Fruit fly (Drosophila melanogaster) whole organism, embryonic: Measurements from ENCODE around the gene Sur.

Source experiments
- B-H2 ChIP-seq: fragments of 200-800 bp; sonication (Bioruptor generic); optimal IDR thresholded peaks from 2 replicates; lab custom pipeline; 2018; ENCODE audit warnings: missing biosample characterization, mild to moderate bottlenecking, missing genetic modification characterization
- CG10321 ChIP-seq: fragments of 200-800 bp; sonication (Bioruptor generic); IDR thresholded peaks from 2 replicates; pipeline ENCODE4 v1.3.6; 2022; ENCODE audit warnings: missing biosample characterization, missing genetic modification characterization
- CG10366 ChIP-seq: fragments of 200-800 bp; sonication (Bioruptor generic); IDR thresholded peaks from 2 replicates; pipeline ENCODE4 v1.3.6; 2022; ENCODE audit warnings: missing biosample characterization, missing genetic modification characterization
- CG11398 ChIP-seq: fragments of 200-800 bp; sonication (Bioruptor generic); optimal IDR thresholded peaks from 2 replicates; lab custom pipeline; 2016; ENCODE audit warnings: missing biosample characterization, missing genetic modification characterization
- CG12104 ChIP-seq: fragments of 200-800 bp; sonication (Bioruptor generic); optimal IDR thresholded peaks from 3 replicates; lab custom pipeline; 2016; ENCODE audit warnings: missing biosample characterization, missing genetic modification characterization
- CG1602 ChIP-seq: fragments of 200-800 bp; sonication (Bioruptor generic); optimal IDR thresholded peaks from 3 replicates; lab custom pipeline; 2016; ENCODE audit warnings: missing biosample characterization, missing genetic modification characterization
- CG1647 ChIP-seq: fragments of 200-800 bp; sonication (Bioruptor generic); optimal IDR thresholded peaks from 3 replicates; lab custom pipeline; 2016; ENCODE audit warnings: missing biosample characterization, missing genetic modification characterization
- CG17186 ChIP-seq: fragments of 200-800 bp; sonication (Bioruptor generic); optimal IDR thresholded peaks from 3 replicates; lab custom pipeline; 2017; ENCODE audit warnings: missing biosample characterization, missing genetic modification reagents, missing genetic modification characterization
- CG1792 ChIP-seq: fragments of 200-800 bp; sonication (Bioruptor generic); optimal IDR thresholded peaks from 2 replicates; lab custom pipeline; 2016; ENCODE audit warnings: missing biosample characterization, missing genetic modification characterization
- CG18599 ChIP-seq: fragments of 200-800 bp; sonication (Bioruptor generic); optimal IDR thresholded peaks from 3 replicates; lab custom pipeline; 2017; ENCODE audit warnings: missing biosample characterization, missing genetic modification characterization, mild to moderate bottlenecking, moderate library complexity, missing genetic modification reagents
- CG30020 ChIP-seq: fragments of 200-800 bp; optimal IDR thresholded peaks from 2 replicates; lab custom pipeline; 2019; ENCODE audit warnings: missing biosample characterization, mild to moderate bottlenecking, missing genetic modification characterization, moderate library complexity
- CG32767 ChIP-seq: fragments of 200-800 bp; sonication (Bioruptor generic); IDR thresholded peaks from 2 replicates; pipeline ENCODE4 v1.3.6; 2022; ENCODE audit warnings: missing biosample characterization, missing genetic modification characterization
- CG3407 ChIP-seq: fragments of 200-800 bp; sonication (Bioruptor generic); optimal IDR thresholded peaks from 2 replicates; lab custom pipeline; 2018; ENCODE audit warnings: missing biosample characterization, mild to moderate bottlenecking, missing genetic modification characterization
- CG34376 ChIP-seq: fragments of 200-800 bp; sonication (Bioruptor generic); optimal IDR thresholded peaks from 2 replicates; lab custom pipeline; 2018; ENCODE audit warnings: missing biosample characterization, mild to moderate bottlenecking, missing genetic modification characterization
- CG42726 ChIP-seq: fragments of 200-800 bp; sonication (Bioruptor generic); IDR thresholded peaks from 2 replicates; pipeline ENCODE4 v1.3.6; 2022; ENCODE audit warnings: missing biosample characterization, missing genetic modification characterization; ENCODE audit not compliant: partially characterized antibody
- CG6272 ChIP-seq: fragments of 200-800 bp; sonication (Bioruptor generic); IDR thresholded peaks from 2 replicates; pipeline ENCODE4 v1.3.6; 2022; ENCODE audit warnings: missing biosample characterization, missing genetic modification characterization
- CoRest ChIP-seq: fragments of 200-800 bp; sonication (Bioruptor generic); optimal IDR thresholded peaks from 3 replicates; lab custom pipeline; 2018; ENCODE audit warnings: missing biosample characterization, mild to moderate bottlenecking, missing genetic modification characterization, moderate library complexity
- Dref ChIP-seq: fragments of 200-800 bp; sonication (Bioruptor generic); IDR thresholded peaks from 2 replicates; pipeline ENCODE4 v1.3.6; 2022; ENCODE audit warnings: missing biosample characterization, missing genetic modification characterization
- Hand ChIP-seq: fragments of 200-800 bp; sonication (Bioruptor generic); optimal IDR thresholded peaks from 2 replicates; lab custom pipeline; 2017; ENCODE audit warnings: mild to moderate bottlenecking, missing biosample characterization, missing genetic modification reagents, missing genetic modification characterization
- HmgD ChIP-seq: fragments of 200-800 bp; sonication (Bioruptor generic); optimal IDR thresholded peaks from 3 replicates; lab custom pipeline; 2016; ENCODE audit warnings: missing biosample characterization, missing genetic modification characterization
- Hsf ChIP-seq: fragments of 200-800 bp; sonication (Bioruptor generic); optimal IDR thresholded peaks from 3 replicates; lab custom pipeline; 2016; ENCODE audit warnings: missing biosample characterization, missing genetic modification characterization
- Lim3 ChIP-seq: fragments of 200-800 bp; sonication (Bioruptor generic); IDR thresholded peaks from 2 replicates; pipeline ENCODE4 v1.3.6; 2022; ENCODE audit warnings: missing biosample characterization, missing genetic modification characterization
- Lpt ChIP-seq: fragments of >200 bp; optimal IDR thresholded peaks from 2 replicates; lab custom pipeline; 2018; ENCODE audit warnings: missing biosample characterization, missing genetic modification characterization
- MESR4 ChIP-seq: fragments of 200-800 bp; sonication (Bioruptor generic); optimal IDR thresholded peaks from 2 replicates; lab custom pipeline; 2018; ENCODE audit warnings: missing biosample characterization, mild to moderate bottlenecking, missing genetic modification characterization, moderate library complexity
- Med ChIP-seq: fragments of 200-800 bp; sonication (Bioruptor generic); peaks from one replicate; lab custom pipeline; 2016; ENCODE audit warnings: missing biosample characterization, missing genetic modification characterization, mild to moderate bottlenecking, inconsistent platforms, moderate library complexity
- Neu2 ChIP-seq: fragments of 200-800 bp; sonication (Bioruptor generic); optimal IDR thresholded peaks from 3 replicates; lab custom pipeline; 2016; ENCODE audit warnings: missing biosample characterization, missing genetic modification characterization, borderline replicate concordance
- Nf-YC ChIP-seq: fragments of 200-800 bp; optimal IDR thresholded peaks from 3 replicates; lab custom pipeline; 2019; ENCODE audit warnings: missing biosample characterization, mild to moderate bottlenecking, missing genetic modification characterization, moderate library complexity
- Sry-δ ChIP-seq: fragments of 200-800 bp; sonication (Bioruptor generic); optimal IDR thresholded peaks from 2 replicates; lab custom pipeline; 2016; ENCODE audit warnings: missing biosample characterization, missing genetic modification characterization
- bigmax ChIP-seq: fragments of 200-800 bp; sonication (Bioruptor generic); optimal IDR thresholded peaks from 2 replicates; lab custom pipeline; 2018; ENCODE audit warnings: missing biosample characterization, mild to moderate bottlenecking, missing genetic modification characterization
- cad ChIP-seq: fragments of >200 bp; optimal IDR thresholded peaks from 2 replicates; lab custom pipeline; 2017; ENCODE audit warnings: missing biosample characterization, missing genetic modification characterization
- caup ChIP-seq: fragments of 200-800 bp; sonication (Bioruptor generic); optimal IDR thresholded peaks from 3 replicates; lab custom pipeline; 2017; ENCODE audit warnings: missing biosample characterization, mild to moderate bottlenecking, missing genetic modification characterization, moderate library complexity; ENCODE audit not compliant: severe bottlenecking
- cg ChIP-seq: fragments of 200-800 bp; sonication (Bioruptor generic); optimal IDR thresholded peaks from 3 replicates; lab custom pipeline; 2019; ENCODE audit warnings: missing biosample characterization, mild to moderate bottlenecking, missing genetic modification characterization, moderate library complexity
- chinmo ChIP-seq: fragments of 200-800 bp; sonication (Bioruptor generic); IDR thresholded peaks from 4 replicates; pipeline ENCODE4 v1.3.6; 2022; ENCODE audit warnings: missing biosample characterization, missing genetic modification characterization; ENCODE audit not compliant: partially characterized antibody
- crp ChIP-seq, 2 experiments: fragments of 200-800 bp; sonication (Bioruptor generic); optimal IDR thresholded peaks; 2 replicates in 1 of 2; 3 replicates in 1 of 2; lab custom pipeline; 2017; ENCODE audit warnings: missing biosample characterization in 2 of 2, missing genetic modification characterization in 2 of 2, mild to moderate bottlenecking in 1 of 2, moderate library complexity in 1 of 2
- dysf ChIP-seq: fragments of 200-800 bp; sonication (Bioruptor generic); IDR thresholded peaks from 3 replicates; pipeline ENCODE4 v1.3.6; 2022; ENCODE audit warnings: missing biosample characterization, missing genetic modification characterization
- exex ChIP-seq: fragments of 200-800 bp; sonication (Bioruptor generic); optimal IDR thresholded peaks from 4 replicates; lab custom pipeline; 2018; ENCODE audit warnings: missing biosample characterization, mild to moderate bottlenecking, missing genetic modification characterization, moderate library complexity
- gce ChIP-seq: fragments of 200-800 bp; sonication (Bioruptor generic); IDR thresholded peaks from 3 replicates; pipeline ENCODE4 v1.3.6; 2022; ENCODE audit warnings: missing biosample characterization, missing genetic modification characterization
- insv ChIP-seq, 2 experiments: fragments of 200-800 bp; sonication (Bioruptor generic); optimal IDR thresholded peaks; 3 replicates each; lab custom pipeline; 2016 to 2018; ENCODE audit warnings: missing biosample characterization in 2 of 2, missing genetic modification characterization in 2 of 2
- kah ChIP-seq: fragments of 200-800 bp; sonication (Bioruptor generic); optimal IDR thresholded peaks from 2 replicates; lab custom pipeline; 2018; ENCODE audit warnings: missing biosample characterization, mild to moderate bottlenecking, missing genetic modification characterization
- lbe ChIP-seq: fragments of 200-800 bp; sonication (Bioruptor generic); optimal IDR thresholded peaks from 2 replicates; lab custom pipeline; 2016; ENCODE audit warnings: missing biosample characterization, mild to moderate bottlenecking, missing genetic modification characterization
- mld ChIP-seq: fragments of 200-800 bp; sonication (Bioruptor generic); IDR thresholded peaks from 3 replicates; pipeline ENCODE4 v1.3.6; 2022; ENCODE audit warnings: missing biosample characterization, missing genetic modification characterization; ENCODE audit not compliant: partially characterized antibody
- odd ChIP-seq: fragments of 200-800 bp; sonication (Bioruptor generic); optimal IDR thresholded peaks from 2 replicates; lab custom pipeline; 2017; ENCODE audit warnings: missing biosample characterization, mild to moderate bottlenecking, missing genetic modification characterization
- org-1 ChIP-seq: fragments of 200-800 bp; sonication (Bioruptor generic); optimal IDR thresholded peaks from 2 replicates; lab custom pipeline; 2017; ENCODE audit warnings: missing biosample characterization, missing genetic modification characterization
- pho ChIP-seq: fragments of 200-800 bp; sonication (Bioruptor generic); optimal IDR thresholded peaks from 2 replicates; lab custom pipeline; 2016; ENCODE audit warnings: missing biosample characterization, missing genetic modification characterization
- pum ChIP-seq: fragments of 200-800 bp; sonication (Bioruptor generic); optimal IDR thresholded peaks from 2 replicates; lab custom pipeline; 2016; ENCODE audit warnings: missing biosample characterization, missing genetic modification characterization
- sens ChIP-seq: fragments of 200-800 bp; sonication (Bioruptor generic); peaks from one replicate; lab custom pipeline; 2016; ENCODE audit warnings: missing biosample characterization, missing genetic modification characterization
- tin ChIP-seq: fragments of 200-800 bp; sonication (Bioruptor generic); optimal IDR thresholded peaks from 3 replicates; lab custom pipeline; 2016; ENCODE audit warnings: missing biosample characterization, missing genetic modification characterization
- unc-4 ChIP-seq: fragments of 200-800 bp; sonication (Bioruptor generic); IDR thresholded peaks from 2 replicates; pipeline ENCODE4 v1.3.6; 2022; ENCODE audit warnings: missing biosample characterization, missing genetic modification characterization; ENCODE audit not compliant: partially characterized antibody
- yki ChIP-seq: fragments of >200 bp; optimal IDR thresholded peaks from 3 replicates; lab custom pipeline; 2018
- zfh2 ChIP-seq: fragments of 200-800 bp; sonication (Bioruptor generic); optimal IDR thresholded peaks from 2 replicates; lab custom pipeline; 2016; ENCODE audit warnings: missing biosample characterization, missing genetic modification characterization

Gene Sur

DNA sequence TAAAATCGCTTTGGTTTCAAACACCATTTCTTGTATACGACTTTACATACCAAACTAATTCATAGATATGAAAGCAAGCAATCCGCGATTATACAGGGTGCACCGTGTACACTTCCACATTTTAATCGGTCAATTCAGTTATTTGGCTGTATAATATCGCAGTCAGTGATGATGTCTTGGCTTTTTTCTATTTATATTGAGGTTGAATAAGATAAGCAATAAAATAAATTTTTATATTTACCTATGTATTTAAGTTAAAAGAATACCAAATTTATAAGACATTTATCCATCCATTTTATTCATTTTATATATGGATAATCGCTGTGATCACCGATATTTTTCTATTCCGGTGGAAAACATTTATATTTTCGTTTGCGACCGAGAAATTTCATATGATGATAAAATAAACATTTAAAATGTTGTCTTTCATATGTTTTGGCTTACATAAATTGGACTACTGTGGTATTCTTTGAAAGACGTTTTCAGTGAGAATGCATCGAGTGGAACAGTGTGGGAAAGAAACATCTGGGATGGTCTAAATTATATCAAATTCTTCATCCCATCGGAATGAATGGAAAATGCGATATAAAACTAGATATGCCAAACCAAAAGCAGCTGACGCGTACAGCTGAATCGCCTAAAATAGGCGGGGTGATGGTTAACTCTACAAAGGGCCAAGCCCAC lies 27.9 kb upstream of the Sur start, which contains the start of gene CG5708 (continued):
- peak; percentile 1 for TF ChIP-seq caup (GFP tag; lab: Kevin White, UChicago)
- TF ChIP-seq Nf-YC: peak; percentile 47
- TF ChIP-seq CG1602 (GFP tag; lab: Kevin White, UChicago): no peak
- no peak for TF ChIP-seq CG1647
- TF ChIP-seq chinmo (GFP tag; lab: Robert Waterston, UW): no peak
- peak; percentile 40 for TF ChIP-seq exex (tag; lab: Kevin White, UChicago)
- peak; percentile 35 for TF ChIP-seq sens
- TF ChIP-seq Sry-δ: peak; percentile 36
- TF ChIP-seq CG10366 (GFP tag; lab: Robert Waterston, UW): peak; percentile 58; the same call in 1 of the 2 replicates
- no peak for TF ChIP-seq CG12104
- TF ChIP-seq unc-4 (GFP tag; lab: Robert Waterston, UW): peak; percentile 47; the same call in 1 of the 2 replicates
- peak; percentile 56 for TF ChIP-seq Dref (GFP tag; lab: Robert Waterston, UW)
- no peak for TF ChIP-seq Hand (GFP tag; lab: Kevin White, UChicago)
- no peak for TF ChIP-seq mld
- no peak for TF ChIP-seq gce
- no peak for TF ChIP-seq CG17186 (GFP tag; lab: Kevin White, UChicago)
- no peak for TF ChIP-seq CG3407 (GFP tag; lab: Kevin White, UChicago)
- no peak for TF ChIP-seq pho (GFP tag; lab: Kevin White, UChicago)
- TF ChIP-seq crp (GFP tag; optimal IDR thresholded peaks at IDR 0.05; lab: Kevin White, UChicago): peak in 1 of 2 experiments; percentile 48
- peak; percentile 35 for TF ChIP-seq CoRest (tag; lab: Kevin White, UChicago)
- no peak for TF ChIP-seq odd (GFP tag; lab: Kevin White, UChicago)
- TF ChIP-seq kah (GFP tag; lab: Kevin White, UChicago): no peak
- no peak for TF ChIP-seq org-1
- no peak for TF ChIP-seq dysf
- peak; percentile 2 for TF ChIP-seq zfh2
- peak; percentile 1 for TF ChIP-seq Hsf (GFP tag; lab: Kevin White, UChicago)
- peak; percentile 54; the same call in 1 of the 2 replicates for TF ChIP-seq CG42726 (GFP tag; lab: Robert Waterston, UW)
- TF ChIP-seq Lim3 (GFP tag; lab: Robert Waterston, UW): no peak
- peak; percentile 99 for TF ChIP-seq CG30020 (tag; lab: Kevin White, UChicago)
- TF ChIP-seq tin: no peak
- TF ChIP-seq Med (GFP tag; lab: Kevin White, UChicago): peak; percentile 76
- no peak for TF ChIP-seq bigmax (GFP tag; lab: Kevin White, UChicago)

DNA sequence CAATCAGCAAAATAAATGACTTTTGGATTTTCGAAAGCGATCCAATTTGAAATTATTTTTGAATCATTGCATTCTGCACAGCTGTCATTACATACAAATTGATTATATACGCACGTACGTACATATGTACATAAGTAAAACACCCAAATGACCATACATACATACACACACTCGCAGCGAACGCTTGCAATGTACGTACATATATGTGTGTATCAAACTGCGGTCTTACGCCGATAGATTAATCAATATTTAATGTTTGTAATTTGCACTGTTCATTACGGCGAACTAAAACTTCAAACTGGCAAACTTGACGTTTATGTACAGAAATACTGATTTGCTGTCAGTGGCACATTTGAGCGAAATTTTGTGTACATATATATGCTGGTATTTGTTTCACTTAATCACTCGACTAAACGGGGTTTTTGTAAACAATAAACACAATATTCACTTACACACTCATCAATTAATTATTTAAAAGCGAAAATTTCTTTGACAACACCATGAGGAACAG lies 27.4 kb upstream of the Sur start:
- TF ChIP-seq MESR4 (GFP tag; lab: Kevin White, UChicago): peak; percentile 67
- peak; percentile 14 for TF ChIP-seq sens
- TF ChIP-seq CG34376 (GFP tag; lab: Kevin White, UChicago): peak; percentile 10
- no peak for TF ChIP-seq CG18599 (GFP tag; lab: Kevin White, UChicago)
- no peak for TF ChIP-seq pum (GFP tag; lab: Kevin White, UChicago)
- no peak for TF ChIP-seq CG1792 (GFP tag; lab: Kevin White, UChicago)
- peak; percentile 16 for TF ChIP-seq lbe (GFP tag; lab: Kevin White, UChicago)
- no peak for TF ChIP-seq B-H2 (GFP tag; lab: Kevin White, UChicago)
- TF ChIP-seq insv (GFP tag; optimal IDR thresholded peaks at IDR 0.05; lab: Kevin White, UChicago): no peak
- TF ChIP-seq yki (lab: Kevin White, UChicago): no peak
- no peak for TF ChIP-seq Neu2 (GFP tag; lab: Kevin White, UChicago)
- no peak for TF ChIP-seq CG11398 (GFP tag; lab: Kevin White, UChicago)
- TF ChIP-seq Lpt (GFP tag; lab: Kevin White, UChicago): no peak
- TF ChIP-seq cg (GFP tag; lab: Kevin White, UChicago): peak; percentile 72
- no peak for TF ChIP-seq CG10321 (GFP tag; lab: Robert Waterston, UW)
- no peak for TF ChIP-seq HmgD
- TF ChIP-seq CG30020 (tag; lab: Kevin White, UChicago): no peak
- no peak for TF ChIP-seq CG6272
- 0 out of 2 replicates have a peak, but pooled peaks have one; percentile 25 for TF ChIP-seq CG32767
- no peak for TF ChIP-seq Hsf (GFP tag; lab: Kevin White, UChicago)
- no peak for TF ChIP-seq cad (GFP tag; lab: Kevin White, UChicago)
